Worm (Caenorhabditis elegans) whole organism, late embryonic: ENCODE measurements around the gene dnj-11.
"Not testable (repeated sequence)": the region's sequence is repeated elsewhere in the genome, so short reads cannot be mapped to it uniquely, and the experiment has no call there.

Source experiments
- ceh-24 ChIP-seq: sonication (generic microtip); optimal IDR thresholded peaks from 2 replicates; lab custom pipeline; 2016; ENCODE audit warnings: mild to moderate bottlenecking, missing genetic modification characterization, missing compliant biosample characterization
- ceh-9 ChIP-seq: sonication (generic microtip); optimal IDR thresholded peaks from 2 replicates; lab custom pipeline; 2016; ENCODE audit warnings: mild to moderate bottlenecking, missing genetic modification characterization, inconsistent platforms, missing compliant biosample characterization
- che-1 ChIP-seq: sonication (generic microtip); optimal IDR thresholded peaks from 2 replicates; lab custom pipeline; 2016; ENCODE audit warnings: mild to moderate bottlenecking, missing genetic modification characterization, missing compliant biosample characterization
- fkh-6 ChIP-seq: sonication (generic microtip); optimal IDR thresholded peaks from 2 replicates; lab custom pipeline; 2016; ENCODE audit warnings: missing genetic modification characterization, missing compliant biosample characterization
- nhr-11 ChIP-seq: fragments of 150-350 bp; optimal IDR thresholded peaks from 2 replicates; lab custom pipeline; 2014; ENCODE audit warnings: missing biosample characterization, missing genetic modification characterization
- tbx-2 ChIP-seq: sonication (generic microtip); optimal IDR thresholded peaks from 2 replicates; lab custom pipeline; 2016; ENCODE audit warnings: missing genetic modification characterization, missing compliant biosample characterization
- unc-86 ChIP-seq: sonication (generic microtip); optimal IDR thresholded peaks from 2 replicates; lab custom pipeline; 2016; ENCODE audit warnings: missing genetic modification characterization, missing compliant biosample characterization

DNA sequence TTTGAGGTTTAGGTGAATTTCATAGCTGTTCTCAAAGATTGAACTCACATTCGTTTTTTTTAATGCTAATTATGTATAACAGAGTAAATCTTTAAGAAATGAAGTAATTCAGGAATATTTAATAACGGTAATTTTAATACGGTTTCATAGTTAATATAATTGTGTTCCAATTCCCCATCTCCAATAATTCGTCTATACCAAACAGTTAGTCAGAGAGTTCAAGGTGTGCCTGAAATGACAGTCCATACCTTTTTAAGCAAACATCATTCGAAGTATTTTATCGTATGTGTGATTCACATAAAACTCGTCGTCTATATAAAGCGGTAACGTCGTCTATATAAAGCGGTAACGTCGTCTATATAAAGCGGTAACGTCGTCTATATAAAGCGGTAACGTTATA lies 13.1 kb downstream of the dnj-11 start, which contains the start of gene nspb-5:
- not testable (repeated sequence) for TF ChIP-seq fkh-6, tbx-2, ceh-9, unc-86, che-1, ceh-24, nhr-11 (tag; lab: Kevin White, UChicago)
